Worm (Caenorhabditis elegans): ENCODE data around the gene sqv-3.

ce11 chrIII:9730407-9730806 lies 49.7 kb downstream of the sqv-3 start:
- no peak for TF ChIP-seq ceh-82 (tag; optimal IDR thresholded peaks at IDR 0.05)
- TF ChIP-seq fos-1 (tag; optimal IDR thresholded peaks at IDR 0.05): no peak
- no peak for TF ChIP-seq elt-1 (tag; optimal IDR thresholded peaks at IDR 0.05)
- no peak for TF ChIP-seq nhr-237 (tag; optimal IDR thresholded peaks at IDR 0.05)
- no peak for TF ChIP-seq nhr-77 (tag; optimal IDR thresholded peaks at IDR 0.05)
- no peak for TF ChIP-seq R02D3.7 (tag; optimal IDR thresholded peaks at IDR 0.05)
- no peak for TF ChIP-seq aly-2 (tag; optimal IDR thresholded peaks at IDR 0.05)
- TF ChIP-seq mdl-1 (tag; optimal IDR thresholded peaks at IDR 0.05): no peak
- TF ChIP-seq mab-5 (tag; optimal IDR thresholded peaks at IDR 0.05): no peak
- TF ChIP-seq ZK546.5 (tag; optimal IDR thresholded peaks at IDR 0.05): no peak
- TF ChIP-seq lsy-2 (tag; optimal IDR thresholded peaks at IDR 0.05): no peak
